Fruit fly (Drosophila melanogaster) whole organism: ENCODE results near the gene Targ1.

Source experiments
- Dll ChIP-seq: fragments of >200 bp; optimal IDR thresholded peaks from 2 replicates; lab custom pipeline; 2017
- pan ChIP-seq: fragments of >200 bp; optimal IDR thresholded peaks from 2 replicates; lab custom pipeline; 2017

dm6 chr3L:21186487-21186886, 16.2 kb downstream of the Targ1 start:
- no peak for TF ChIP-seq pan
- no peak for TF ChIP-seq Dll
